Worm (Caenorhabditis elegans): ENCODE results near the gene F49E11.2.

ce11 chrIV:12989355-12989754 lies 49.4 kb downstream of the F49E11.2 start, which contains the start of gene K10D11.6:
- no peak for TF ChIP-seq fkh-8 (tag; optimal IDR thresholded peaks at IDR 0.05)
- TF ChIP-seq snpc-4 (tag; optimal IDR thresholded peaks at IDR 0.05) = no peak
- TF ChIP-seq ama-1 (optimal IDR thresholded peaks at IDR 0.05) = no peak
- TF ChIP-seq lin-13 (GFP tag; optimal IDR thresholded peaks at IDR 0.05) = no peak
- TF ChIP-seq swsn-7 (tag; optimal IDR thresholded peaks at IDR 0.05) = no peak
- no peak for TF ChIP-seq ceh-63 (GFP tag; optimal IDR thresholded peaks at IDR 0.05)
- no peak for TF ChIP-seq mdl-1 (tag; optimal IDR thresholded peaks at IDR 0.05)
- no peak for TF ChIP-seq nhr-11 (tag; optimal IDR thresholded peaks at IDR 0.05)
- TF ChIP-seq efl-1 (optimal IDR thresholded peaks at IDR 0.05) = no peak
- TF ChIP-seq efl-1 (GFP tag; optimal IDR thresholded peaks at IDR 0.05 in 1 of 2) = no peak

Data from whole organism, L1 larva.